Fruit fly (Drosophila melanogaster): ENCODE results near the gene CG3457.

- TF ChIP-seq CTCF (optimal IDR thresholded peaks at IDR 0.05), result no peak
- TF ChIP-seq CG8478 (optimal IDR thresholded peaks at IDR 0.05), result no peak
Measured at dm6 chrX:2145690-2146470, 41.7 kb upstream of the CG3457 start.
